Worm (Caenorhabditis elegans): Measurements from ENCODE around the gene sms-1.

Gene sms-1

DNA sequence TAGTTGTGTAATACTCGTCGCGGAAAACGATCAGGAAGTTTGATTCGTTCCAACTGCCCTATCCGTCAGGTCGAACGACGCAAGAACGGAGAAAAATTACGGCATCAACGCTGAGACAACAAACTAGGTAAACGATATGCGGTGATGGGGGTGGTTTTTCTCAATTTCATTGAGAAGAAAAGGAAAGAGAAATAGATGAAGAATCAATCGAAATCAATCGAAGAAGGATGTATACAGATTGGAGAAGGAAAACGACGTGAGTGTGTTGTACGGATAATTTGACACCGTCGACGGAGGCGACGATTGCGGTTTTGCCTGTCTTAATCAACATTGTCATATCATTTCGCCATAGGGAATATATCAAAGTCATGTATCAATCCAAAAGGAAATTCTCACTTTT lies 4.1 kb downstream of the sms-1 start (continued):
- TF ChIP-seq egl-27 (tag; optimal IDR thresholded peaks at IDR 0.05) (no peak), elt-3 (tag; optimal IDR thresholded peaks at IDR 0.05) (no peak), hmg-11 (tag; optimal IDR thresholded peaks at IDR 0.05) (no peak), jun-1 (tag; optimal IDR thresholded peaks at IDR 0.05) (no peak)

ce11 chrIV:11492345-11492744 lies 5.6 kb downstream of the sms-1 start:
- TF ChIP-seq unc-62 (GFP tag; optimal IDR thresholded peaks at IDR 0.05), result no peak
- TF ChIP-seq mdl-1 (tag; optimal IDR thresholded peaks at IDR 0.05), result no peak
- no peak for TF ChIP-seq ceh-16 (tag; optimal IDR thresholded peaks at IDR 0.05)
- peak; percentile 6 for TF ChIP-seq elt-2 (tag; optimal IDR thresholded peaks at IDR 0.05)
- TF ChIP-seq ama-1 (optimal IDR thresholded peaks at IDR 0.05), result no peak

ce11 chrIV:11491422-11491821 lies 6.6 kb downstream of the sms-1 start:
- TF ChIP-seq lin-15B (tag; optimal IDR thresholded peaks at IDR 0.05) (no peak), elt-1 (tag; optimal IDR thresholded peaks at IDR 0.05) (peak; percentile 24), nfya-1 (tag; optimal IDR thresholded peaks at IDR 0.05; ENCODE audit: insufficient read depth) (peak; percentile 1), nhr-23 (tag; optimal IDR thresholded peaks at IDR 0.05) (peak; percentile 52), hmg-11 (tag; optimal IDR thresholded peaks at IDR 0.05) (peak; percentile 2), lsy-12 (tag; optimal IDR thresholded peaks at IDR 0.05) (peak; percentile 20), nhr-25 (tag; optimal IDR thresholded peaks at IDR 0.05) (peak; percentile 57), nhr-77 (tag; optimal IDR thresholded peaks at IDR 0.05) (no peak), nhr-43 (tag; optimal IDR thresholded peaks at IDR 0.05; ENCODE audit: poor library complexity, severe bottlenecking) (peak; percentile 71), mml-1 (tag; optimal IDR thresholded peaks at IDR 0.05) (no peak)

ce11 chrIV:11489610-11490339 lies 8.2 kb downstream of the sms-1 start:
- TF ChIP-seq nhr-25 (tag; optimal IDR thresholded peaks at IDR 0.05) (peak; percentile 96), nhr-43 (tag; optimal IDR thresholded peaks at IDR 0.05; ENCODE audit: poor library complexity, severe bottlenecking) (peak; percentile 54), egl-5 (tag; optimal IDR thresholded peaks at IDR 0.05) (no peak), egl-27 (tag; optimal IDR thresholded peaks at IDR 0.05) (no peak), hmg-11 (tag; optimal IDR thresholded peaks at IDR 0.05) (no peak), ceh-9 (tag; optimal IDR thresholded peaks at IDR 0.05) (no peak), jun-1 (tag; optimal IDR thresholded peaks at IDR 0.05) (no peak), elt-2 (tag; optimal IDR thresholded peaks at IDR 0.05) (no peak), ceh-28 (tag; optimal IDR thresholded peaks at IDR 0.05) (no peak), elt-1 (tag; optimal IDR thresholded peaks at IDR 0.05) (peak; percentile 44), nhr-23 (tag; optimal IDR thresholded peaks at IDR 0.05) (peak; percentile 54), eor-1 (tag; optimal IDR thresholded peaks at IDR 0.05) (no peak), R02D3.7 (tag; optimal IDR thresholded peaks at IDR 0.05) (peak; percentile 26), ceh-16 (tag; optimal IDR thresholded peaks at IDR 0.05) (no peak), lin-15B (tag; optimal IDR thresholded peaks at IDR 0.05) (no peak), nhr-12 (tag; optimal IDR thresholded peaks at IDR 0.05) (no peak), nfya-1 (tag; optimal IDR thresholded peaks at IDR 0.05; ENCODE audit: insufficient read depth) (peak; percentile 32), tbx-2 (tag; optimal IDR thresholded peaks at IDR 0.05) (peak; percentile 14)

DNA sequence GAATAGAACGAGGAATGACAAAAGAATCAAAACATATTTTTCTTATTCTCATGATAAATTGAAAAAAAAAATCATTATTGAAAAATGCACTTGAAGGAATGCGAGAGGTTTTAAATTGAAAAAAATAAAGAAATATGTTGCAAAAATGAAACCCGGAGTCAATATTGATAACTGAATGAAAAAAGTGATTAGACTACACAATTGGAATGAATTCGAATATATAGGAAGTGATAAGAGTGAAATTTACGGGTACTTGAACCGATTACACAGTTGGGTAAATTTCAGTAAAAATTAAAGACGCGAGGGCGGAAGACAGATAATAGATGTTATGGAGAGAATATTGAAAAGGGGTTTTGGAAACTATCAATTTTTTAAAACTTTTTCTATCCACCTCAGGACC lies 8.9 kb downstream of the sms-1 start:
- TF ChIP-seq eor-1 (tag; optimal IDR thresholded peaks at IDR 0.05) (no peak), lin-15B (tag; optimal IDR thresholded peaks at IDR 0.05) (no peak), nhr-12 (tag; optimal IDR thresholded peaks at IDR 0.05) (no peak), nhr-23 (tag; optimal IDR thresholded peaks at IDR 0.05) (no peak), elt-2 (tag; optimal IDR thresholded peaks at IDR 0.05) (peak; percentile 86), nhr-28 (tag; optimal IDR thresholded peaks at IDR 0.05) (no peak), fos-1 (tag; optimal IDR thresholded peaks at IDR 0.05) (no peak), nhr-77 (tag; optimal IDR thresholded peaks at IDR 0.05) (no peak), ama-1 (optimal IDR thresholded peaks at IDR 0.05) (no peak), nhr-11 (tag; optimal IDR thresholded peaks at IDR 0.05) (no peak), ceh-16 (tag; optimal IDR thresholded peaks at IDR 0.05) (no peak), ztf-11 (tag; optimal IDR thresholded peaks at IDR 0.05) (no peak), hmg-11 (tag; optimal IDR thresholded peaks at IDR 0.05) (no peak), pha-4 (tag; optimal IDR thresholded peaks at IDR 0.05) (peak; percentile 44), ceh-82 (tag; optimal IDR thresholded peaks at IDR 0.05) (no peak), ZK546.5 (tag; optimal IDR thresholded peaks at IDR 0.05) (no peak), ztf-4 (tag; optimal IDR thresholded peaks at IDR 0.05) (no peak), mdl-1 (tag; optimal IDR thresholded peaks at IDR 0.05) (no peak), lin-39 (tag; optimal IDR thresholded peaks at IDR 0.05) (no peak), daf-12 (tag; optimal IDR thresholded peaks at IDR 0.05) (no peak), mml-1 (tag; optimal IDR thresholded peaks at IDR 0.05) (no peak), fkh-2 (tag; optimal IDR thresholded peaks at IDR 0.05) (no peak), pqm-1 (tag; optimal IDR thresholded peaks at IDR 0.05) (peak; percentile 57), zag-1 (tag; optimal IDR thresholded peaks at IDR 0.05) (no peak), nhr-76 (tag; optimal IDR thresholded peaks at IDR 0.05) (no peak), lsy-12 (tag; optimal IDR thresholded peaks at IDR 0.05) (no peak), ceh-9 (tag; optimal IDR thresholded peaks at IDR 0.05) (no peak), egl-5 (tag; optimal IDR thresholded peaks at IDR 0.05) (no peak), jun-1 (tag; optimal IDR thresholded peaks at IDR 0.05) (peak; percentile 46), R02D3.7 (tag; optimal IDR thresholded peaks at IDR 0.05) (no peak), unc-62 (GFP tag; optimal IDR thresholded peaks at IDR 0.05) (no peak)
